Worm (Caenorhabditis elegans) whole organism, early embryonic: ENCODE data around the gene nep-11.

Source experiments
- B0310.2 ChIP-seq: sonication (generic microtip); optimal IDR thresholded peaks from 2 replicates; lab custom pipeline; 2016; ENCODE audit warnings: mild to moderate bottlenecking, missing genetic modification characterization, missing compliant biosample characterization
- F13C5.2 ChIP-seq: sonication (generic microtip); optimal IDR thresholded peaks from 2 replicates; lab custom pipeline; 2017; ENCODE audit warnings: mild to moderate bottlenecking, missing genetic modification characterization, inconsistent platforms, missing compliant biosample characterization
- aly-1 ChIP-seq: sonication (generic microtip); optimal IDR thresholded peaks from 2 replicates; lab custom pipeline; 2016; ENCODE audit warnings: missing genetic modification characterization, missing compliant biosample characterization
- ama-1 ChIP-seq: fragments of 150-350 bp; optimal IDR thresholded peaks from 2 replicates; lab custom pipeline; 2014
- ceh-13 ChIP-seq: fragments of 200-800 bp; sonication (Bioruptor generic); optimal IDR thresholded peaks from 2 replicates; lab custom pipeline; 2018; ENCODE audit warnings: mild to moderate bottlenecking, missing genetic modification characterization, missing compliant biosample characterization
- ceh-36 ChIP-seq: sonication (generic microtip); optimal IDR thresholded peaks from 2 replicates; lab custom pipeline; 2016; ENCODE audit warnings: missing genetic modification characterization, inconsistent platforms, missing compliant biosample characterization
- ets-7 ChIP-seq: sonication (generic microtip); optimal IDR thresholded peaks from 2 replicates; lab custom pipeline; 2016; ENCODE audit warnings: missing genotype, missing genetic modification characterization, missing compliant biosample characterization
- flt-1 ChIP-seq: fragments of 200-800 bp; sonication (Bioruptor generic); IDR thresholded peaks from 2 replicates; pipeline ENCODE4 v1.3.6; 2022; ENCODE audit warnings: missing genetic modification characterization, missing compliant biosample characterization
- hmbx-1 ChIP-seq: sonication (generic microtip); optimal IDR thresholded peaks from 2 replicates; lab custom pipeline; 2016; ENCODE audit warnings: mild to moderate bottlenecking, missing genetic modification characterization, missing compliant biosample characterization
- hmg-4 ChIP-seq: fragments of 200-800 bp; sonication (Bioruptor generic); optimal IDR thresholded peaks from 2 replicates; lab custom pipeline; 2018; ENCODE audit warnings: mild to moderate bottlenecking, missing genetic modification characterization, missing compliant biosample characterization
- hnd-1 ChIP-seq: sonication (generic microtip); optimal IDR thresholded peaks from 2 replicates; lab custom pipeline; 2016; ENCODE audit warnings: missing genetic modification characterization, missing compliant biosample characterization
- pes-1 ChIP-seq: fragments of 200-800 bp; sonication (Bioruptor generic); IDR thresholded peaks from 2 replicates; pipeline ENCODE4 v1.3.6; 2022; ENCODE audit warnings: missing genetic modification reagents, missing genetic modification characterization, missing compliant biosample characterization
- scrt-1 ChIP-seq: fragments of 200-800 bp; sonication (Bioruptor generic); IDR thresholded peaks from 2 replicates; pipeline ENCODE4 v1.3.6; 2022; ENCODE audit warnings: missing genetic modification characterization, missing compliant biosample characterization
- sea-1 ChIP-seq: fragments of 200-800 bp; sonication (Bioruptor generic); conservative IDR thresholded peaks from 2 replicates; pipeline ENCODE4 v1.3.6; 2022; ENCODE audit warnings: missing genetic modification characterization, missing compliant biosample characterization
- tbx-11 ChIP-seq: fragments of 200-800 bp; sonication (Bioruptor generic); IDR thresholded peaks from 2 replicates; pipeline ENCODE4 v1.3.6; 2022; ENCODE audit warnings: missing genetic modification characterization, missing compliant biosample characterization
- tbx-37 ChIP-seq: fragments of 200-800 bp; sonication (Bioruptor generic); conservative IDR thresholded peaks from 2 replicates; pipeline ENCODE4 v1.3.6; 2022; ENCODE audit warnings: missing genetic modification reagents, missing genetic modification characterization, missing compliant biosample characterization
- tra-4 ChIP-seq: sonication (generic microtip); optimal IDR thresholded peaks from 2 replicates; lab custom pipeline; 2017; ENCODE audit warnings: missing genetic modification characterization, missing compliant biosample characterization

nep-11 gene

DNA sequence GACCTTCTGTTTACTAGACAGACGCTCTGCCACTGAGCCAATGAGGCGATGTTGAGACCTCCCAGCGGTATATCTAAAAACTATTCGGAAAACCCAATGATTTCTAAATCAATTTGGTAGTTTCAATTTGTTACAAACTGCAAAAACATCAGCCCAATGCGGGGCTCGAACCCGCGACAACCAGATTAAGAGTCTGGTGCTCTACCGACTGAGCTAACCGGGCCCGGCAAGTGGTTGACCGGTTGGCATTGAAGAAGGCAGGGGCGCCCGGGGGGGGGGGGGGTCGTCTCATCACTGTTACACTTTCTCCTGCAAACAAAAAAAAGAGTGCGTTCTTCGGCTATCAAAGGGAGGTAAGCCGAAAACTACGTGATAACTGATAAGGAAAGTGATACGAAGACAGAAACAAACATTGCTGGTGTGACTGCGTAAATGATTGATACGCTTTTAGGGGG is 13.9 kb upstream of the nep-11 start:
- peak; percentile 71 for TF ChIP-seq hmg-4
- TF ChIP-seq ets-7: peak; percentile 39
- TF ChIP-seq hnd-1 (tag; lab: Kevin White, UChicago): peak; percentile 62
- TF ChIP-seq scrt-1 (GFP tag; lab: Robert Waterston, UW): peak; percentile 74
- TF ChIP-seq flt-1 (GFP tag; lab: Robert Waterston, UW): peak; percentile 73
- peak; percentile 35 for TF ChIP-seq ceh-13 (GFP tag; lab: Kevin White, UChicago)
- TF ChIP-seq aly-1 (tag; lab: Kevin White, UChicago): peak; percentile 67
- TF ChIP-seq ama-1 (lab: Kevin White, UChicago): no peak
- peak; percentile 13 for TF ChIP-seq F13C5.2 (tag; lab: Kevin White, UChicago)
- TF ChIP-seq tbx-37 (GFP tag; lab: Robert Waterston, UW): peak; percentile 48
- TF ChIP-seq pes-1 (GFP tag; lab: Robert Waterston, UW): peak; percentile 84
- TF ChIP-seq hmbx-1 (tag; lab: Kevin White, UChicago): no peak
- peak; percentile 70 for TF ChIP-seq B0310.2 (tag; lab: Kevin White, UChicago)
- TF ChIP-seq tra-4 (tag; lab: Kevin White, UChicago): no peak
- TF ChIP-seq sea-1 (GFP tag; lab: Robert Waterston, UW): peak; percentile 52; the same call in 1 of the 2 replicates
- peak; percentile 76 for TF ChIP-seq ceh-36 (tag; lab: Kevin White, UChicago)
- peak; percentile 67 for TF ChIP-seq tbx-11

- TF ChIP-seq scrt-1 (GFP tag; lab: Robert Waterston, UW): no peak
- TF ChIP-seq hnd-1 (tag; lab: Kevin White, UChicago): no peak
- TF ChIP-seq flt-1 (GFP tag; lab: Robert Waterston, UW): no peak
- no peak for TF ChIP-seq ets-7
- no peak for TF ChIP-seq hmbx-1 (tag; lab: Kevin White, UChicago)
- TF ChIP-seq ama-1 (lab: Kevin White, UChicago): no peak
- no peak for TF ChIP-seq tbx-37 (GFP tag; lab: Robert Waterston, UW)
- no peak for TF ChIP-seq B0310.2 (tag; lab: Kevin White, UChicago)
- no peak for TF ChIP-seq hmg-4
- no peak for TF ChIP-seq pes-1 (GFP tag; lab: Robert Waterston, UW)
- no peak for TF ChIP-seq sea-1 (GFP tag; lab: Robert Waterston, UW)
- TF ChIP-seq F13C5.2 (tag; lab: Kevin White, UChicago): no peak
- TF ChIP-seq aly-1 (tag; lab: Kevin White, UChicago): no peak
- TF ChIP-seq ceh-13 (GFP tag; lab: Kevin White, UChicago): no peak
- no peak for TF ChIP-seq ceh-36 (tag; lab: Kevin White, UChicago)
Measured at ce11 chrII:3438280-3438679, 12.9 kb upstream of the nep-11 start.

DNA sequence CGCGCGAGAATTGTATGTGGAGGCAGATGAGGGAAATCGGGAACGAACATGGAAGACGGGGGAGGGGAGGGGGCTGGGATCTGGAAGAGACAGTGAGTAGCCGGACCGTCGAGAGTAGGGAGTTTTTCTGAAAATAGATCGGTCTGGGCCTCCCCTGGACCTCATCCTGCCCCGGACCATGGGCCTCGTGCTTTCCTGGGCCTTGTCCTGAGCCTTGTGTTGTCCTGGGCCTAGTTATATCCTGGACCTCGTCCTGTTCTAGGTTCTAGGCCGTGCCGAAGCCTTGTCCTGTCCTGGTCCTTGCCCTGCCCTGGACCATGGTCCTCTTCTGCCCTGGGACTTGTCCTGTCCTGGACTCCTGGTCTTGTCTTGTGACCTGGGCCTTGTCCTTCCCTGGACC is 12.1 kb upstream of the nep-11 start:
- TF ChIP-seq ceh-36 (tag; lab: Kevin White, UChicago) (no peak), tbx-11 (0 out of 2 replicates have a peak, but pooled peaks have one; percentile 21), pes-1 (GFP tag; lab: Robert Waterston, UW) (no peak), tbx-37 (GFP tag; lab: Robert Waterston, UW) (no peak), hmg-4 (no peak), B0310.2 (tag; lab: Kevin White, UChicago) (no peak), hnd-1 (tag; lab: Kevin White, UChicago) (no peak)

DNA sequence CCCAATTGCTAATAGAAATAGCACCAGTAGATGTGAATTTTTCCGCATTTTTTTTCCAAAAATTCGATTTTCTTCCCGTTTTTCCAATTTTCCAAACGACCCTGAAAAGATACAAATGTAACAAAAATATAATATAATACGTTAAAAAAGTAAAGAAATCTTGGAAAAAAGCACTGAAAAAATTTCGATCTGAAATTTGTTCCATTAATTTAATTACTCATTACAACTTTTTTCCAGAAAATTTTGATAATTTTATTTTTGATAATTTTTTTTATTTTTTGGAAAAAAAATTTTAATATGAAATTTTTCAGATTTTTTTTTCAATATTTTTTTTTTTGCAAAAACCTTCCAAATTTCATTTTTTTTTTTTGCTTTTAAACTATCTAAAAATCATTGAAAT is 11.1 kb upstream of the nep-11 start, which contains the start of gene skpo-2:
Gene skpo-2, minus strand, starts transcription at position 101 of the 400 bp plus-strand sequence.
- TF ChIP-seq flt-1 (GFP tag; lab: Robert Waterston, UW) (no peak), hmg-4 (no peak), ama-1 (lab: Kevin White, UChicago) (no peak), tbx-37 (GFP tag; lab: Robert Waterston, UW) (no peak), aly-1 (tag; lab: Kevin White, UChicago) (no peak), hnd-1 (tag; lab: Kevin White, UChicago) (no peak), hmbx-1 (tag; lab: Kevin White, UChicago) (no peak), pes-1 (GFP tag; lab: Robert Waterston, UW) (no peak), sea-1 (GFP tag; lab: Robert Waterston, UW) (no peak), F13C5.2 (tag; lab: Kevin White, UChicago) (no peak), tra-4 (tag; lab: Kevin White, UChicago) (no peak), ceh-36 (tag; lab: Kevin White, UChicago) (no peak), scrt-1 (GFP tag; lab: Robert Waterston, UW) (no peak), ets-7 (no peak), ceh-13 (GFP tag; lab: Kevin White, UChicago) (no peak), tbx-11 (no peak), B0310.2 (tag; lab: Kevin White, UChicago) (no peak)

- no peak for TF ChIP-seq pes-1 (GFP tag; lab: Robert Waterston, UW)
- TF ChIP-seq ceh-13 (GFP tag; lab: Kevin White, UChicago): no peak
- TF ChIP-seq F13C5.2 (tag; lab: Kevin White, UChicago): no peak
- TF ChIP-seq sea-1 (GFP tag; lab: Robert Waterston, UW): no peak
- no peak for TF ChIP-seq hmbx-1 (tag; lab: Kevin White, UChicago)
- no peak for TF ChIP-seq tbx-37 (GFP tag; lab: Robert Waterston, UW)
- TF ChIP-seq ets-7: no peak
- TF ChIP-seq hnd-1 (tag; lab: Kevin White, UChicago): no peak
- no peak for TF ChIP-seq aly-1 (tag; lab: Kevin White, UChicago)
- no peak for TF ChIP-seq B0310.2 (tag; lab: Kevin White, UChicago)
- TF ChIP-seq hmg-4: no peak
- no peak for TF ChIP-seq flt-1 (GFP tag; lab: Robert Waterston, UW)
- no peak for TF ChIP-seq tbx-11
- no peak for TF ChIP-seq ama-1 (lab: Kevin White, UChicago)
- no peak for TF ChIP-seq tra-4 (tag; lab: Kevin White, UChicago)
- TF ChIP-seq scrt-1 (GFP tag; lab: Robert Waterston, UW): no peak
- no peak for TF ChIP-seq ceh-36 (tag; lab: Kevin White, UChicago)
Measured at ce11 chrII:3434893-3435503, 9.7 kb upstream of the nep-11 start.

DNA sequence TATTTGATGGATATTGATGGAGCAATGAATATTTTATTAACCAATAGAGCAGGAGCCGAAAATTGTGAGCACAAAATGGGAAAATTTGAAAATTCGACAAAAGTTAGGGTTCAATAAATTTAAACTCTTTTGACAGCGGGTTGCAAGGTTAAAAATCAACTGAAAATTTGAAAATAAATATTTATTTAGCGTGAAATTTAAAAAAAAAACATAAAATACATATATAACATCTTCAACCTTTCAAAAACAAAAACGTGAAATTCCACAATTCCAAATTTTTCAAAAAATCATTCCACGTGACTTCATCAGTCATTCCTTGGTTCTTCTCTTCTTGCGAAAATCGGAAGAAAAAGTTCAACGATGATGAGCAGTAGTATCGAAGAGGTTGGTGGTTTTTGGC is 4.1 kb upstream of the nep-11 start, which contains the start of gene C16C8.18:
Gene C16C8.18, plus strand, starts transcription at position 301 of the 400 bp plus-strand sequence.
- TF ChIP-seq hmbx-1 (tag; lab: Kevin White, UChicago): no peak
- no peak for TF ChIP-seq B0310.2 (tag; lab: Kevin White, UChicago)
- no peak for TF ChIP-seq ets-7
- TF ChIP-seq scrt-1 (GFP tag; lab: Robert Waterston, UW): no peak
- TF ChIP-seq ceh-36 (tag; lab: Kevin White, UChicago): no peak
- no peak for TF ChIP-seq hmg-4
- no peak for TF ChIP-seq tbx-37 (GFP tag; lab: Robert Waterston, UW)
- TF ChIP-seq pes-1 (GFP tag; lab: Robert Waterston, UW): no peak
- TF ChIP-seq tra-4 (tag; lab: Kevin White, UChicago): no peak
- no peak for TF ChIP-seq flt-1 (GFP tag; lab: Robert Waterston, UW)
- no peak for TF ChIP-seq tbx-11
- no peak for TF ChIP-seq ceh-13 (GFP tag; lab: Kevin White, UChicago)
- TF ChIP-seq ama-1 (lab: Kevin White, UChicago): no peak
- no peak for TF ChIP-seq sea-1 (GFP tag; lab: Robert Waterston, UW)
- TF ChIP-seq hnd-1 (tag; lab: Kevin White, UChicago): no peak
- TF ChIP-seq aly-1 (tag; lab: Kevin White, UChicago): no peak
- no peak for TF ChIP-seq F13C5.2 (tag; lab: Kevin White, UChicago)
